Worm (Caenorhabditis elegans) whole organism, L4/young adult: ENCODE results near the gene T03F6.10.

Experiments
- W03F9.2 ChIP-seq: fragments of 150-350 bp; optimal IDR thresholded peaks from 2 replicates; lab custom pipeline; 2014; ENCODE audit warnings: missing biosample characterization, missing genetic modification characterization
- dao-5 ChIP-seq: sonication (generic microtip); optimal IDR thresholded peaks from 2 replicates; lab custom pipeline; 2016; ENCODE audit warnings: missing genotype, missing genetic modification characterization, moderate library complexity, missing compliant biosample characterization
- him-1 ChIP-seq: sonication (generic microtip); optimal IDR thresholded peaks from 2 replicates; lab custom pipeline; 2016; ENCODE audit warnings: missing genotype, missing genetic modification reagents, missing genetic modification characterization, missing compliant biosample characterization

ce11 chrIII:13390789-13391188 lies 12.6 kb upstream of the T03F6.10 start:
- TF ChIP-seq him-1 (tag; lab: Kevin White, UChicago) (no peak), W03F9.2 (tag; lab: Kevin White, UChicago) (no peak), dao-5 (tag; lab: Kevin White, UChicago) (no peak)
